Fruit fly (Drosophila melanogaster) whole organism, wandering third instar larva: ENCODE results near the gene CG8475.

ENCODE experiments used
- Abd-B ChIP-seq: fragments of >200 bp; optimal IDR thresholded peaks from 2 replicates; lab custom pipeline; 2017; ENCODE audit warnings: missing biosample characterization, missing genetic modification characterization
- CG32264 ChIP-seq: fragments of 200-800 bp; sonication (Bioruptor generic); optimal IDR thresholded peaks from 2 replicates; lab custom pipeline; 2016; ENCODE audit warnings: missing biosample characterization, missing genetic modification characterization
- CG9705 ChIP-seq: fragments of 200-800 bp; sonication (Bioruptor generic); optimal IDR thresholded peaks from 2 replicates; lab custom pipeline; 2018; ENCODE audit warnings: missing biosample characterization, mild to moderate bottlenecking, missing genetic modification characterization
- CrebA ChIP-seq: fragments of 200-800 bp; sonication (Bioruptor generic); optimal IDR thresholded peaks from 2 replicates; lab custom pipeline; 2016; ENCODE audit warnings: missing biosample characterization, mild to moderate bottlenecking, missing genetic modification characterization, borderline replicate concordance
- Dfd ChIP-seq: fragments of >200 bp; optimal IDR thresholded peaks from 2 replicates; lab custom pipeline; 2017; ENCODE audit warnings: missing biosample characterization, missing genetic modification characterization
- Dif ChIP-seq: fragments of 200-275, 200-300 bp; sonication (Bioruptor generic); optimal IDR thresholded peaks from 2 replicates; lab custom pipeline; 2018; ENCODE audit warnings: missing biosample characterization, missing genetic modification characterization; ENCODE audit not compliant: partially characterized antibody
- GATAd ChIP-seq: sonication (Bioruptor generic); optimal IDR thresholded peaks from 2 replicates; lab custom pipeline; 2016; ENCODE audit warnings: missing biosample characterization, missing genetic modification characterization
- HLH106 ChIP-seq: fragments of 200-800 bp; optimal IDR thresholded peaks from 3 replicates; lab custom pipeline; 2019; ENCODE audit warnings: missing biosample characterization, mild to moderate bottlenecking, missing genetic modification characterization, moderate library complexity
- Hnf4 ChIP-seq: fragments of 200-800 bp; sonication (Bioruptor generic); optimal IDR thresholded peaks from 2 replicates; lab custom pipeline; 2016; ENCODE audit warnings: missing biosample characterization, mild to moderate bottlenecking, missing genetic modification characterization
- Hr78 ChIP-seq: fragments of >200 bp; optimal IDR thresholded peaks from 2 replicates; lab custom pipeline; 2017; ENCODE audit warnings: missing biosample characterization, missing genetic modification characterization
- Hr83 ChIP-seq: fragments of 200-300 bp; sonication (Bioruptor generic); optimal IDR thresholded peaks from 2 replicates; lab custom pipeline; 2016; ENCODE audit warnings: missing biosample characterization, mild to moderate bottlenecking, missing genetic modification characterization, moderate library complexity; ENCODE audit not compliant: poor library complexity, severe bottlenecking
- Jra ChIP-seq: sonication (Bioruptor generic); optimal IDR thresholded peaks from 2 replicates; lab custom pipeline; 2016; ENCODE audit warnings: missing biosample characterization, missing genetic modification characterization
- Mio ChIP-seq: sonication (Bioruptor generic); optimal IDR thresholded peaks from 2 replicates; lab custom pipeline; 2016; ENCODE audit warnings: missing biosample characterization, missing genetic modification characterization
- Myc ChIP-seq: fragments of >200 bp; optimal IDR thresholded peaks from 2 replicates; lab custom pipeline; 2017
- N ChIP-seq: fragments of >200 bp; optimal IDR thresholded peaks from 2 replicates; lab custom pipeline; 2018; ENCODE audit warnings: missing biosample characterization, missing external identifiers, missing genetic modification characterization
- OdsH ChIP-seq: fragments of 200-800 bp; sonication (Bioruptor generic); optimal IDR thresholded peaks from 2 replicates; lab custom pipeline; 2016; ENCODE audit warnings: missing biosample characterization, mild to moderate bottlenecking, missing genetic modification characterization
- Rel ChIP-seq, 2 experiments: fragments of 200-800 bp; sonication (Bioruptor generic) in 1 of 2; optimal IDR thresholded peaks; 2 replicates in 1 of 2; 3 replicates in 1 of 2; lab custom pipeline; 2016 to 2019; ENCODE audit warnings: mild to moderate bottlenecking in 2 of 2, missing biosample characterization in 2 of 2, missing genetic modification characterization in 2 of 2, moderate library complexity in 1 of 2
- Sp1 ChIP-seq: fragments of 200-800 bp; sonication (Bioruptor generic); optimal IDR thresholded peaks from 3 replicates; lab custom pipeline; 2019; ENCODE audit warnings: missing biosample characterization, mild to moderate bottlenecking, missing genetic modification characterization, moderate library complexity
- Vsx2 ChIP-seq: fragments of 200-300, 225-300 bp; sonication (Bioruptor generic); optimal IDR thresholded peaks from 2 replicates; lab custom pipeline; 2018; ENCODE audit warnings: missing biosample characterization, missing genetic modification characterization; ENCODE audit not compliant: partially characterized antibody
- br ChIP-seq: fragments of 200-800 bp; sonication (Bioruptor generic); optimal IDR thresholded peaks from 2 replicates; lab custom pipeline; 2016; ENCODE audit warnings: missing biosample characterization, missing genetic modification characterization
- brk ChIP-seq: fragments of 200-800 bp; sonication (Bioruptor generic); optimal IDR thresholded peaks from 2 replicates; lab custom pipeline; 2016; ENCODE audit warnings: missing biosample characterization, mild to moderate bottlenecking, missing genetic modification characterization
- dl ChIP-seq, 2 experiments: fragments of 175-275, 200-275 bp in 1 of 2; fragments of 200-275 bp in 1 of 2; sonication (Bioruptor generic); optimal IDR thresholded peaks; lab custom pipeline; 2018; ENCODE audit warnings: mild to moderate bottlenecking in 2 of 2, missing biosample characterization in 2 of 2, missing genetic modification characterization in 2 of 2, moderate library complexity in 2 of 2; ENCODE audit not compliant: partially characterized antibody in 2 of 2, insufficient read depth in 1 of 2
- dmrt93B ChIP-seq: fragments of 200-800 bp; sonication (Bioruptor generic); optimal IDR thresholded peaks from 2 replicates; lab custom pipeline; 2018; ENCODE audit warnings: missing biosample characterization, mild to moderate bottlenecking, missing genetic modification characterization
- dsf ChIP-seq: sonication (Bioruptor generic); optimal IDR thresholded peaks from 2 replicates; lab custom pipeline; 2016; ENCODE audit warnings: missing biosample characterization, missing genetic modification characterization, borderline replicate concordance
- ey ChIP-seq: fragments of 200-800 bp; sonication (Bioruptor generic); optimal IDR thresholded peaks from 2 replicates; lab custom pipeline; 2016; ENCODE audit warnings: missing biosample characterization, missing genetic modification characterization
- foxo ChIP-seq, 2 experiments: fragments of 200-800 bp; sonication (Bioruptor generic); optimal IDR thresholded peaks; 2 replicates in 1 of 2; 3 replicates in 1 of 2; lab custom pipeline; 2016 to 2017; ENCODE audit warnings: missing biosample characterization in 2 of 2, missing genetic modification characterization in 2 of 2
- fru ChIP-seq: fragments of 200-800 bp; sonication (Bioruptor generic); optimal IDR thresholded peaks from 3 replicates; lab custom pipeline; 2016; ENCODE audit warnings: missing biosample characterization, mild to moderate bottlenecking, missing genetic modification characterization
- h ChIP-seq: fragments of 200-800 bp; sonication (Bioruptor generic); optimal IDR thresholded peaks from 3 replicates; lab custom pipeline; 2016; ENCODE audit warnings: missing biosample characterization, mild to moderate bottlenecking, missing genetic modification characterization
- jim ChIP-seq: fragments of 175-275, 200-325 bp; sonication (Bioruptor generic); optimal IDR thresholded peaks from 2 replicates; lab custom pipeline; 2016; ENCODE audit warnings: missing biosample characterization, mild to moderate bottlenecking, missing genetic modification characterization
- lola ChIP-seq: fragments of >200 bp; optimal IDR thresholded peaks from 2 replicates; lab custom pipeline; 2017; ENCODE audit warnings: missing biosample characterization, missing genetic modification characterization
- pan ChIP-seq: fragments of >200 bp; optimal IDR thresholded peaks from 2 replicates; lab custom pipeline; 2017
- psq ChIP-seq: fragments of 200-800 bp; sonication (Bioruptor generic); optimal IDR thresholded peaks from 3 replicates; lab custom pipeline; 2017; ENCODE audit warnings: missing biosample characterization, mild to moderate bottlenecking, missing genetic modification characterization, moderate library complexity
- rgr ChIP-seq: fragments of 200-800 bp; sonication (Bioruptor generic); optimal IDR thresholded peaks from 3 replicates; lab custom pipeline; 2016; ENCODE audit warnings: missing biosample characterization, mild to moderate bottlenecking, missing genetic modification characterization
- sage ChIP-seq: fragments of 200-800 bp; sonication (Bioruptor generic); optimal IDR thresholded peaks from 2 replicates; lab custom pipeline; 2016; ENCODE audit warnings: missing biosample characterization, mild to moderate bottlenecking, missing genetic modification characterization
- sv ChIP-seq: fragments of 200-800 bp; sonication (Bioruptor generic); optimal IDR thresholded peaks from 3 replicates; lab custom pipeline; 2016; ENCODE audit warnings: missing biosample characterization, missing genetic modification characterization
- tai ChIP-seq: sonication (Bioruptor generic); optimal IDR thresholded peaks from 2 replicates; lab custom pipeline; 2016; ENCODE audit warnings: missing biosample characterization, missing genetic modification characterization
- usp ChIP-seq: fragments of >200 bp; optimal IDR thresholded peaks from 2 replicates; lab custom pipeline; 2017; ENCODE audit warnings: missing biosample characterization, missing genetic modification characterization
- woc ChIP-seq: sonication (Bioruptor generic); optimal IDR thresholded peaks from 2 replicates; lab custom pipeline; 2016; ENCODE audit warnings: missing biosample characterization, mild to moderate bottlenecking, missing genetic modification characterization

CG8475 gene

dm6 chr2L:8210468-8210867 lies 13.8 kb upstream of the CG8475 start:
- TF ChIP-seq CG9705 (GFP tag; lab: Kevin White, UChicago) = no peak
- no peak for TF ChIP-seq dsf (GFP tag; lab: Kevin White, UChicago)
- TF ChIP-seq foxo (GFP tag; optimal IDR thresholded peaks at IDR 0.05; lab: Kevin White, UChicago) = no peak
- no peak for TF ChIP-seq HLH106
- no peak for TF ChIP-seq GATAd
- TF ChIP-seq Hr83 = no peak
- TF ChIP-seq tai = no peak
- no peak for TF ChIP-seq Rel (GFP tag; optimal IDR thresholded peaks at IDR 0.05; lab: Kevin White, UChicago)
- TF ChIP-seq Rel (tag; optimal IDR thresholded peaks at IDR 0.05; lab: Kevin White, UChicago) = no peak
- no peak for TF ChIP-seq N (GFP tag; lab: Kevin White, UChicago)
- TF ChIP-seq sage (GFP tag; lab: Kevin White, UChicago) = no peak
- no peak for TF ChIP-seq Jra (GFP tag; lab: Kevin White, UChicago)
- TF ChIP-seq Myc (lab: Kevin White, UChicago) = no peak
- no peak for TF ChIP-seq usp (GFP tag; lab: Kevin White, UChicago)
- no peak for TF ChIP-seq Hnf4
- TF ChIP-seq Hr78 (GFP tag; lab: Kevin White, UChicago) = no peak
- TF ChIP-seq ey (GFP tag; lab: Kevin White, UChicago) = no peak
- TF ChIP-seq woc (GFP tag; lab: Kevin White, UChicago) = no peak
- no peak for TF ChIP-seq CG32264 (GFP tag; lab: Kevin White, UChicago)
- no peak for TF ChIP-seq jim (GFP tag; lab: Kevin White, UChicago)
- TF ChIP-seq dl (GFP tag; optimal IDR thresholded peaks at IDR 0.05; lab: Kevin White, UChicago; ENCODE audit: insufficient read depth in 1 of 2, partially characterized antibody in 2 of 2) = no peak

- TF ChIP-seq Mio (GFP tag; lab: Kevin White, UChicago) (no peak), pan (lab: Kevin White, UChicago) (no peak), Hnf4 (no peak), h (GFP tag; lab: Kevin White, UChicago) (no peak), sage (GFP tag; lab: Kevin White, UChicago) (no peak), Sp1 (no peak), woc (GFP tag; lab: Kevin White, UChicago) (no peak), tai (no peak)
These were observed 12.6 kb upstream of the CG8475 start for dm6 chr2L:8209362-8209761.

dm6 chr2L:8205871-8206270 lies 9.2 kb upstream of the CG8475 start, which contains the start of gene CG8419:
Gene CG8419, plus strand, starts transcription at chr2L:8206171.
- no peak for TF ChIP-seq sage (GFP tag; lab: Kevin White, UChicago)
- TF ChIP-seq rgr (GFP tag; lab: Kevin White, UChicago) = no peak
- TF ChIP-seq brk = no peak
- no peak for TF ChIP-seq Mio (GFP tag; lab: Kevin White, UChicago)
- no peak for TF ChIP-seq woc (GFP tag; lab: Kevin White, UChicago)
- TF ChIP-seq dsf (GFP tag; lab: Kevin White, UChicago) = no peak

DNA sequence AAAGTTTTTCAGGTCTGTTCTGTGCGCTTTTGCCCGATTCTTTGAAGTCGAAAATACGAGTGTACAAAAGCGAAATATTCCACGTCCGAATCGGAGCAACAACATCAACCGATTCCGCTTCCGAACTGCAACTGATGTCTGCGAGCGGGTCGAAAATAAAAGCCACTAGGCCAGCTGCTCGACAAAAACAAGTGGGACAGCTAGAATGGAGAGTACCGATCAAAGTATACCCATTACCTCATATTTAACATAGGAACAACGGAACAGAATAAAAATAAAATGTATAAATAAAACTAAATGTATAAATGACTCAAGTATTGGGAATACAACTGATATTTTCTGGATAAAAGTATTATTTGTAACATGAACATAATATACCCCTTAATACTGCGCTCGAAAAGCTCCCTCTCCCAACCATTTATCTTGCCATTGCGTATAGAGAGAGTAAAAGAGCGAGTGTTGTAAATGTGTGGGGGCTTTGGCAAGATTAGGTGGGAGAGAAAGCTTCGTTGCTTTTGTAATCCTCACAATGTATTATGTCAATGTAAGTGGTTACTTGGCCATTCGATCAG lies 8.4 kb upstream of the CG8475 start, which contains the start of gene SLC5A11:
Gene SLC5A11, minus strand, starts transcription at position 137 of the 572 bp plus-strand sequence.
- peak; percentile 99 for TF ChIP-seq Rel (GFP tag; optimal IDR thresholded peaks at IDR 0.05; lab: Kevin White, UChicago)
- TF ChIP-seq Rel (tag; optimal IDR thresholded peaks at IDR 0.05; lab: Kevin White, UChicago) = peak; percentile 91
- TF ChIP-seq Vsx2 (GFP tag; lab: Kevin White, UChicago) = no peak
- TF ChIP-seq usp (GFP tag; lab: Kevin White, UChicago) = no peak
- peak; percentile 89 for TF ChIP-seq pan (lab: Kevin White, UChicago)
- TF ChIP-seq HLH106 = peak; percentile 96
- peak; percentile 47 for TF ChIP-seq Mio (GFP tag; lab: Kevin White, UChicago)
- TF ChIP-seq Dif (GFP tag; lab: Kevin White, UChicago) = peak; percentile 66
- peak; percentile 97 for TF ChIP-seq Sp1
- TF ChIP-seq Dfd (GFP tag; lab: Kevin White, UChicago) = no peak
- TF ChIP-seq OdsH (GFP tag; lab: Kevin White, UChicago) = peak; percentile 98
- no peak for TF ChIP-seq Hr78 (GFP tag; lab: Kevin White, UChicago)
- no peak for TF ChIP-seq GATAd
- peak; percentile 99 for TF ChIP-seq psq (GFP tag; lab: Kevin White, UChicago)
- no peak for TF ChIP-seq tai
- TF ChIP-seq Myc (lab: Kevin White, UChicago) = no peak
- TF ChIP-seq br (GFP tag; lab: Kevin White, UChicago) = peak; percentile 91
- TF ChIP-seq Hr83 = peak; percentile 57
- peak; percentile 92 for TF ChIP-seq dmrt93B (GFP tag; lab: Kevin White, UChicago)
- no peak for TF ChIP-seq lola (GFP tag; lab: Kevin White, UChicago)
- peak; percentile 97 to 100 for TF ChIP-seq foxo (GFP tag; optimal IDR thresholded peaks at IDR 0.05; lab: Kevin White, UChicago)
- TF ChIP-seq sage (GFP tag; lab: Kevin White, UChicago) = peak; percentile 99
- peak; percentile 98 for TF ChIP-seq fru (GFP tag; lab: Kevin White, UChicago)
- peak; percentile 90 for TF ChIP-seq ey (GFP tag; lab: Kevin White, UChicago)
- TF ChIP-seq CG32264 (GFP tag; lab: Kevin White, UChicago) = peak; percentile 98
- no peak for TF ChIP-seq CrebA
- no peak for TF ChIP-seq jim (GFP tag; lab: Kevin White, UChicago)
- TF ChIP-seq N (GFP tag; lab: Kevin White, UChicago) = no peak
- TF ChIP-seq h (GFP tag; lab: Kevin White, UChicago) = peak; percentile 100
- TF ChIP-seq dl (GFP tag; optimal IDR thresholded peaks at IDR 0.05; lab: Kevin White, UChicago; ENCODE audit: insufficient read depth in 1 of 2, partially characterized antibody in 2 of 2) = peak; percentile 8 to 60
- peak; percentile 90 for TF ChIP-seq rgr (GFP tag; lab: Kevin White, UChicago)
- TF ChIP-seq sv (GFP tag; lab: Kevin White, UChicago) = peak; percentile 94
- peak; percentile 74 for TF ChIP-seq Jra (GFP tag; lab: Kevin White, UChicago)
- TF ChIP-seq CG9705 (GFP tag; lab: Kevin White, UChicago) = peak; percentile 80
- peak; percentile 99 for TF ChIP-seq brk
- no peak for TF ChIP-seq Abd-B
